Worm (Caenorhabditis elegans): ENCODE measurements around the gene R11D1.2.
A peak's percentile ranks its signal among the peaks of the same experiment; 100 is the strongest.

The R11D1.2 gene

ce11 chrV:12667926-12668325 is 40.5 kb upstream of the R11D1.2 start, which contains the start of gene W05B10.4:
Gene W05B10.4, plus strand, starts transcription at chrV:12668226.
- no peak for TF ChIP-seq daf-12 (tag; optimal IDR thresholded peaks at IDR 0.05)
- TF ChIP-seq ceh-28 (tag; optimal IDR thresholded peaks at IDR 0.05) = no peak
- no peak for TF ChIP-seq nhr-12 (tag; optimal IDR thresholded peaks at IDR 0.05)
- no peak for TF ChIP-seq zag-1 (tag; optimal IDR thresholded peaks at IDR 0.05)
- no peak for TF ChIP-seq nhr-11 (tag; optimal IDR thresholded peaks at IDR 0.05)
- no peak for TF ChIP-seq jun-1 (tag; optimal IDR thresholded peaks at IDR 0.05)
- no peak for TF ChIP-seq lin-39 (tag; optimal IDR thresholded peaks at IDR 0.05)
- no peak for TF ChIP-seq hmg-11 (tag; optimal IDR thresholded peaks at IDR 0.05)
- no peak for TF ChIP-seq nhr-25 (tag; optimal IDR thresholded peaks at IDR 0.05)
- TF ChIP-seq nhr-77 (tag; optimal IDR thresholded peaks at IDR 0.05) = no peak
- no peak for TF ChIP-seq elt-1 (tag; optimal IDR thresholded peaks at IDR 0.05)
- no peak for TF ChIP-seq unc-39 (tag; optimal IDR thresholded peaks at IDR 0.05)
- no peak for TF ChIP-seq pqm-1 (tag; optimal IDR thresholded peaks at IDR 0.05)
- no peak for TF ChIP-seq fkh-10 (GFP tag; optimal IDR thresholded peaks at IDR 0.05)

- no peak for TF ChIP-seq zag-1 (tag; optimal IDR thresholded peaks at IDR 0.05)
- no peak for TF ChIP-seq mml-1 (tag; optimal IDR thresholded peaks at IDR 0.05)
- no peak for TF ChIP-seq hmg-11 (tag; optimal IDR thresholded peaks at IDR 0.05)
These were observed 37.8 kb upstream of the R11D1.2 start, which contains the start of gene srx-116 for ce11 chrV:12670607-12671006. Gene srx-116, plus strand, starts transcription at chrV:12670907.

- no peak for TF ChIP-seq daf-12 (tag; optimal IDR thresholded peaks at IDR 0.05)
- TF ChIP-seq nhr-12 (tag; optimal IDR thresholded peaks at IDR 0.05) = no peak
- TF ChIP-seq elt-1 (tag; optimal IDR thresholded peaks at IDR 0.05) = no peak
- TF ChIP-seq fkh-10 (GFP tag; optimal IDR thresholded peaks at IDR 0.05) = peak; percentile 81
These were observed 34.7 kb upstream of the R11D1.2 start for ce11 chrV:12673745-12674144.

- TF ChIP-seq fkh-10 (GFP tag; optimal IDR thresholded peaks at IDR 0.05) = peak; percentile 57
- TF ChIP-seq pha-4 (tag; optimal IDR thresholded peaks at IDR 0.05) = no peak
- no peak for TF ChIP-seq nhr-237 (tag; optimal IDR thresholded peaks at IDR 0.05)
- TF ChIP-seq pqm-1 (tag; optimal IDR thresholded peaks at IDR 0.05) = no peak
These were observed 32.1 kb upstream of the R11D1.2 start for ce11 chrV:12676299-12676698.

ce11 chrV:12679292-12679691 is 29.1 kb upstream of the R11D1.2 start:
- TF ChIP-seq nfya-1 (tag; optimal IDR thresholded peaks at IDR 0.05; ENCODE audit: insufficient read depth) = no peak
- no peak for TF ChIP-seq nhr-237 (tag; optimal IDR thresholded peaks at IDR 0.05)
- TF ChIP-seq unc-39 (tag; optimal IDR thresholded peaks at IDR 0.05) = no peak
- no peak for TF ChIP-seq nhr-76 (tag; optimal IDR thresholded peaks at IDR 0.05)
- TF ChIP-seq lin-39 (tag; optimal IDR thresholded peaks at IDR 0.05) = no peak

- TF ChIP-seq nhr-237 (tag; optimal IDR thresholded peaks at IDR 0.05) = no peak
- TF ChIP-seq nhr-12 (tag; optimal IDR thresholded peaks at IDR 0.05) = no peak
- TF ChIP-seq nhr-43 (tag; optimal IDR thresholded peaks at IDR 0.05; ENCODE audit: poor library complexity, severe bottlenecking) = no peak
- TF ChIP-seq fkh-2 (tag; optimal IDR thresholded peaks at IDR 0.05) = no peak
- no peak for TF ChIP-seq elt-1 (tag; optimal IDR thresholded peaks at IDR 0.05)
- TF ChIP-seq elt-2 (tag; optimal IDR thresholded peaks at IDR 0.05) = no peak
- no peak for TF ChIP-seq nhr-25 (tag; optimal IDR thresholded peaks at IDR 0.05)
- no peak for TF ChIP-seq lin-15B (tag; optimal IDR thresholded peaks at IDR 0.05)
- TF ChIP-seq unc-39 (tag; optimal IDR thresholded peaks at IDR 0.05) = no peak
- no peak for TF ChIP-seq fos-1 (tag; optimal IDR thresholded peaks at IDR 0.05)
- TF ChIP-seq eor-1 (tag; optimal IDR thresholded peaks at IDR 0.05) = no peak
- no peak for TF ChIP-seq ztf-4 (tag; optimal IDR thresholded peaks at IDR 0.05)
- TF ChIP-seq nfya-1 (tag; optimal IDR thresholded peaks at IDR 0.05; ENCODE audit: insufficient read depth) = no peak
- TF ChIP-seq R02D3.7 (tag; optimal IDR thresholded peaks at IDR 0.05) = no peak
- no peak for TF ChIP-seq unc-62 (GFP tag; optimal IDR thresholded peaks at IDR 0.05)
- no peak for TF ChIP-seq egl-27 (tag; optimal IDR thresholded peaks at IDR 0.05)
- no peak for TF ChIP-seq mdl-1 (tag; optimal IDR thresholded peaks at IDR 0.05)
These were observed 28.6 kb upstream of the R11D1.2 start, which contains the start of gene frpr-15 for ce11 chrV:12679807-12680206. Gene frpr-15, plus strand, starts transcription at chrV:12680107.

- no peak for TF ChIP-seq nhr-11 (tag; optimal IDR thresholded peaks at IDR 0.05)
- no peak for TF ChIP-seq snpc-4 (tag; optimal IDR thresholded peaks at IDR 0.05)
These were observed 25.2 kb upstream of the R11D1.2 start for ce11 chrV:12683205-12683604.

All from whole organism, L3 larva.